Worm (Caenorhabditis elegans) whole organism, midembryonic: ENCODE results near the gene fbxa-31.

ENCODE experiments used
- cog-1 ChIP-seq: sonication (generic microtip); optimal IDR thresholded peaks from 2 replicates; lab custom pipeline; 2016; ENCODE audit warnings: missing genetic modification characterization, missing compliant biosample characterization
- flt-1 ChIP-seq: fragments of 200-800 bp; sonication (Bioruptor generic); IDR thresholded peaks from 2 replicates; pipeline ENCODE4 v1.3.6; 2022; ENCODE audit warnings: missing genetic modification characterization, missing compliant biosample characterization
- ztf-23 ChIP-seq: fragments of 200-800 bp; sonication (Bioruptor generic); IDR thresholded peaks from 2 replicates; pipeline ENCODE4 v1.3.6; 2022; ENCODE audit warnings: missing genetic modification reagents, missing genetic modification characterization, missing compliant biosample characterization

DNA sequence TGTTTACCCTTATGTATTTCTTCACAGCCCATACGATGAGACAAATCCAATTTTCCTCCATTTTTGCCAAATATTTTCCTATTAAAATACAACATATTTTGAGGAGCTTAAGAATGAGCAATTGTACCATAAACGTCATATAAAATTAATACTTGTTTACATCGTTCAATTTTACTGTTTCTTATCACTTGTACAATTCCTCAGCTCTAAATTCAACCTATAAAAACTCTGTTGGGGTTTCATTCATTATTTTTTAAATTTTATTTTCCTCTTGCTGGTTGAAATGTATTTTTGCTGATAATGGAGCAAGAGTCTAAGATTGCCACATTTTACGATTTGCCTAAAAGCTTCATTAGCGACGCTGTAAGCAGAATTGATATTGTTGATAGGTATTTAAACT is 32.2 kb upstream of the fbxa-31 start, which contains the start of gene fbxa-75:
- TF ChIP-seq flt-1 (GFP tag; lab: Robert Waterston, UW) (no peak), ztf-23 (no peak), cog-1 (tag; lab: Kevin White, UChicago) (no peak)
